Fruit fly (Drosophila melanogaster): ENCODE results near the gene dos.

dos gene

dm6 chr3L:2632048-2632762 lies 43.0 kb downstream of the dos start (continued):
- no peak for TF ChIP-seq CG8924 (tag; optimal IDR thresholded peaks at IDR 0.05)
- TF ChIP-seq Ets97D (GFP tag; optimal IDR thresholded peaks at IDR 0.05) = peak; percentile 14
- peak in 1 of 3 experiments; percentile 62 for TF ChIP-seq lola (GFP tag; optimal IDR thresholded peaks at IDR 0.05)
- TF ChIP-seq inv (GFP tag; IDR thresholded peaks at IDR 0.05; ENCODE audit: partially characterized antibody) = 0 out of 2 replicates have a peak, but pooled peaks have one; percentile 8
- TF ChIP-seq MESR4 (GFP tag; optimal IDR thresholded peaks at IDR 0.05) = peak; percentile 94
- TF ChIP-seq her (GFP tag; optimal IDR thresholded peaks at IDR 0.05) = no peak

dm6 chr3L:2632763-2633100 lies 43.5 kb downstream of the dos start:
- TF ChIP-seq sc (optimal IDR thresholded peaks at IDR 0.05) = no peak
- TF ChIP-seq sc (GFP tag; optimal IDR thresholded peaks at IDR 0.05) = no peak
- TF ChIP-seq en (GFP tag; optimal IDR thresholded peaks at IDR 0.05) = no peak
- no peak for TF ChIP-seq Oaz (GFP tag; IDR thresholded peaks at IDR 0.05)
- no peak for TF ChIP-seq Nf-YA (GFP tag; IDR thresholded peaks at IDR 0.05)
- no peak for TF ChIP-seq CG4328 (GFP tag; optimal IDR thresholded peaks at IDR 0.05)
- no peak for TF ChIP-seq CG12219 (GFP tag; optimal IDR thresholded peaks at IDR 0.05)
- no peak for TF ChIP-seq ci (GFP tag; IDR thresholded peaks at IDR 0.05)
- no peak for TF ChIP-seq sob (GFP tag; IDR thresholded peaks at IDR 0.05)
- TF ChIP-seq CG9817 (tag; optimal IDR thresholded peaks at IDR 0.05) = no peak
- TF ChIP-seq pho (GFP tag; optimal IDR thresholded peaks at IDR 0.05) = no peak
- TF ChIP-seq luna (GFP tag; optimal IDR thresholded peaks at IDR 0.05) = no peak
- TF ChIP-seq Lhr (GFP tag; optimal IDR thresholded peaks at IDR 0.05) = no peak
- TF ChIP-seq Nf-YC (tag; optimal IDR thresholded peaks at IDR 0.05) = no peak
- TF ChIP-seq Hmx (GFP tag; optimal IDR thresholded peaks at IDR 0.05) = no peak
- no peak for TF ChIP-seq CG31388 (GFP tag; optimal IDR thresholded peaks at IDR 0.05)
- no peak for TF ChIP-seq CG8765 (GFP tag; IDR thresholded peaks at IDR 0.05)
- no peak for TF ChIP-seq sd (tag; optimal IDR thresholded peaks at IDR 0.05)
- no peak for TF ChIP-seq H2.0 (GFP tag; IDR thresholded peaks at IDR 0.05)
- TF ChIP-seq sug (tag; optimal IDR thresholded peaks at IDR 0.05) = peak; percentile 26
- no peak for TF ChIP-seq Ada2b (GFP tag; IDR thresholded peaks at IDR 0.05)
- peak; percentile 22 for TF ChIP-seq mirr (GFP tag; optimal IDR thresholded peaks at IDR 0.05)
- no peak for TF ChIP-seq chn (GFP tag; optimal IDR thresholded peaks at IDR 0.05)
- TF ChIP-seq corto (GFP tag; optimal IDR thresholded peaks at IDR 0.05) = no peak
- no peak for TF ChIP-seq CG1647 (GFP tag; optimal IDR thresholded peaks at IDR 0.05)
- TF ChIP-seq CG5953 (GFP tag; IDR thresholded peaks at IDR 0.05) = no peak
- TF ChIP-seq bcd (GFP tag; optimal IDR thresholded peaks at IDR 0.05) = no peak
- peak; percentile 5 for TF ChIP-seq nau (GFP tag; optimal IDR thresholded peaks at IDR 0.05)
- TF ChIP-seq lilli (GFP tag; optimal IDR thresholded peaks at IDR 0.05) = no peak
- TF ChIP-seq CG17612 (GFP tag; IDR thresholded peaks at IDR 0.05) = no peak
- TF ChIP-seq al (GFP tag; IDR thresholded peaks at IDR 0.05) = 0 out of 2 replicates have a peak, but pooled peaks have one; percentile 28
- TF ChIP-seq ERR (GFP tag; optimal IDR thresholded peaks at IDR 0.05) = no peak
- TF ChIP-seq fd3F (GFP tag; optimal IDR thresholded peaks at IDR 0.05) = no peak
- no peak for TF ChIP-seq trh (GFP tag; optimal IDR thresholded peaks at IDR 0.05)
- TF ChIP-seq CG1529 (GFP tag; optimal IDR thresholded peaks at IDR 0.05) = no peak
- no peak for TF ChIP-seq Sry-δ (GFP tag; optimal IDR thresholded peaks at IDR 0.05)
- TF ChIP-seq CG12236 (GFP tag; optimal IDR thresholded peaks at IDR 0.05) = no peak
- TF ChIP-seq vnd (GFP tag; IDR thresholded peaks at IDR 0.05; ENCODE audit: partially characterized antibody) = no peak
- TF ChIP-seq amos (GFP tag; IDR thresholded peaks at IDR 0.05; ENCODE audit: partially characterized antibody) = peak; percentile 26; the same call in 1 of the 2 replicates
- TF ChIP-seq sqz (GFP tag; optimal IDR thresholded peaks at IDR 0.05) = no peak
- no peak for TF ChIP-seq Dp (GFP tag; optimal IDR thresholded peaks at IDR 0.05)
- TF ChIP-seq CG3163 (GFP tag; optimal IDR thresholded peaks at IDR 0.05) = no peak
- no peak for TF ChIP-seq fd102C (GFP tag; optimal IDR thresholded peaks at IDR 0.05)
- TF ChIP-seq E2f2 (GFP tag; IDR thresholded peaks at IDR 0.05) = no peak
